Fruit fly (Drosophila melanogaster): ENCODE data around the gene Tmtc4.

DNA sequence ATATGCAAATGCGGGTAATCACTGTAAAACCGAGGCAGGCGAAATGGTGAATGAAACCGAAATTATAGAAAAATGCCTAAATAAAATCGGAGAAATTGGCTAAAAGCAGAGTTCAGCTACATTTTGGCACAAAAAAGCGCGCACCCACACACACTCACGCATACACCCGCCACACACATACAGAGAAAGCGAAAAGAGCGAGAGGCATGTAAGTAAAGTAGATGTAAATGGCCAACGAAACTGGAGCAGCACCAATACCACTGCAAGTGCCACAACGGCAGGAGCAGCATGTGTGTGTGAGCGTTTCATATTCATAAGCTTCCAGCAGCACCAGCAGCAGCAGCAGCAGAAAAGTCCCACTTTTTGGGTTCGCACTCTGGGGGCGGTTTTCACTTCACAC is 24.4 kb downstream of the Tmtc4 start:
- TF ChIP-seq CG8478 (optimal IDR thresholded peaks at IDR 0.05): no peak
- TF ChIP-seq usp (GFP tag; optimal IDR thresholded peaks at IDR 0.05): no peak
- no peak for TF ChIP-seq pan (optimal IDR thresholded peaks at IDR 0.05)
- no peak for TF ChIP-seq EcR (GFP tag; optimal IDR thresholded peaks at IDR 0.05)
